Fruit fly (Drosophila melanogaster): Measurements from ENCODE around the gene CG14443.

CG14443 gene

DNA sequence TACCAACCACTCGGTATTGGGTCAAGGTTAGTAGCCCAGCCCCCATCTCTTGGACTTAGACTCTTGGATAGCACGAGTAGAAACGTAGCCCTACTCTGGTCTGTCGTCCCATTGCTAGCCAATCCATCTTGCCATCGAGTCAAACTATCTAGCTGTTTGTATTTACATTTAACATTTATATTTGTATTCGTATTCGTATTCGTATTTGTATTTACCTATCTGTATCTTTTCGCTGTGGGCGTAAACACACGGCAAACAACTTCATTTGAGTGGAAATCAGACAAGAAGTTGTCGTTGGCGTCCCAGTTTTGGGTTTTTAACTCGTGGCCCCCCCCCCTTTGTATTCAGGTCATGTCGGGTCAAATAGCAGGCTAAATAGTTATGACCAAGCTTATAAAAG, 19.5 kb upstream of the CG14443 start (continued):
- no peak for TF ChIP-seq tna (GFP tag; IDR thresholded peaks at IDR 0.05; ENCODE audit: partially characterized antibody)
- no peak for TF ChIP-seq H2.0 (GFP tag; IDR thresholded peaks at IDR 0.05)
- no peak for TF ChIP-seq CG16779 (GFP tag; IDR thresholded peaks at IDR 0.05)
- TF ChIP-seq CG4707 (GFP tag; optimal IDR thresholded peaks at IDR 0.05) = peak; percentile 53
- TF ChIP-seq Nf-YC (tag; optimal IDR thresholded peaks at IDR 0.05) = no peak
- no peak for TF ChIP-seq bbx (GFP tag; IDR thresholded peaks at IDR 0.05; ENCODE audit: partially characterized antibody)
- no peak for TF ChIP-seq CG10321 (GFP tag; IDR thresholded peaks at IDR 0.05)
- TF ChIP-seq hb (GFP tag; IDR thresholded peaks at IDR 0.05; ENCODE audit: partially characterized antibody) = no peak
- no peak for TF ChIP-seq CG7745 (tag; optimal IDR thresholded peaks at IDR 0.05)
- TF ChIP-seq yki (optimal IDR thresholded peaks at IDR 0.05) = no peak
- TF ChIP-seq CG11723 (GFP tag; optimal IDR thresholded peaks at IDR 0.05) = no peak
- no peak for TF ChIP-seq D19A (tag; optimal IDR thresholded peaks at IDR 0.05)
- TF ChIP-seq Vsx1 (GFP tag; optimal IDR thresholded peaks at IDR 0.05) = peak; percentile 57
- TF ChIP-seq lab (GFP tag; optimal IDR thresholded peaks at IDR 0.05) = peak; percentile 75
- no peak for TF ChIP-seq Eip74EF (GFP tag; optimal IDR thresholded peaks at IDR 0.05)
- TF ChIP-seq CG14667 (GFP tag; IDR thresholded peaks at IDR 0.05) = no peak
- no peak for TF ChIP-seq cad (GFP tag; optimal IDR thresholded peaks at IDR 0.05)
- no peak for TF ChIP-seq Dll (GFP tag; IDR thresholded peaks at IDR 0.05; ENCODE audit: partially characterized antibody)
- peak; percentile 10 for TF ChIP-seq Sox102F (GFP tag; optimal IDR thresholded peaks at IDR 0.05)
- peak; percentile 73 for TF ChIP-seq ATbp (GFP tag; optimal IDR thresholded peaks at IDR 0.05)
- no peak for TF ChIP-seq ato (GFP tag; IDR thresholded peaks at IDR 0.05; ENCODE audit: partially characterized antibody)
- no peak for TF ChIP-seq Aef1 (GFP tag; IDR thresholded peaks at IDR 0.05)
- TF ChIP-seq CG16813 (GFP tag; IDR thresholded peaks at IDR 0.05; ENCODE audit: partially characterized antibody) = no peak
- no peak for TF ChIP-seq dan (GFP tag; IDR thresholded peaks at IDR 0.05)
- TF ChIP-seq rib (GFP tag; IDR thresholded peaks at IDR 0.05) = no peak
- no peak for TF ChIP-seq fd96Cb (tag; optimal IDR thresholded peaks at IDR 0.05)
- peak; percentile 50 for TF ChIP-seq PHDP (tag; optimal IDR thresholded peaks at IDR 0.05)
- peak; percentile 55 for TF ChIP-seq CG15011 (GFP tag; optimal IDR thresholded peaks at IDR 0.05)
- no peak for TF ChIP-seq h (optimal IDR thresholded peaks at IDR 0.05)
- peak; percentile 39; the same call in 1 of the 2 replicates for TF ChIP-seq CG14014 (GFP tag; IDR thresholded peaks at IDR 0.05)
- TF ChIP-seq zfh2 (GFP tag; optimal IDR thresholded peaks at IDR 0.05) = no peak
- TF ChIP-seq CG33557 (GFP tag; optimal IDR thresholded peaks at IDR 0.05) = peak; percentile 51
- TF ChIP-seq CG6791 (GFP tag; IDR thresholded peaks at IDR 0.05; ENCODE audit: partially characterized antibody) = no peak
- no peak for TF ChIP-seq trh (GFP tag; optimal IDR thresholded peaks at IDR 0.05)
- no peak for TF ChIP-seq CG8944 (GFP tag; optimal IDR thresholded peaks at IDR 0.05)
- no peak for TF ChIP-seq CG11085 (GFP tag; IDR thresholded peaks at IDR 0.05)
- no peak for TF ChIP-seq pb (GFP tag; optimal IDR thresholded peaks at IDR 0.05)
- no peak for TF ChIP-seq Lpt (GFP tag; optimal IDR thresholded peaks at IDR 0.05)
- no peak for TF ChIP-seq eve (GFP tag; optimal IDR thresholded peaks at IDR 0.05)
- TF ChIP-seq CG10979 (tag; optimal IDR thresholded peaks at IDR 0.05) = peak; percentile 7
- TF ChIP-seq CG10267 (tag; optimal IDR thresholded peaks at IDR 0.05) = no peak
- TF ChIP-seq CG13123 (GFP tag; optimal IDR thresholded peaks at IDR 0.05) = no peak
- no peak for TF ChIP-seq CG10959 (GFP tag; IDR thresholded peaks at IDR 0.05)
- no peak for TF ChIP-seq Dp (GFP tag; optimal IDR thresholded peaks at IDR 0.05)
- peak; percentile 4 for TF ChIP-seq CG14965 (GFP tag; optimal IDR thresholded peaks at IDR 0.05; ENCODE audit: borderline replicate concordance)
- TF ChIP-seq HLH3B (GFP tag; IDR thresholded peaks at IDR 0.05) = no peak; the same call in 1 of the 2 replicates
- TF ChIP-seq Dek (tag; optimal IDR thresholded peaks at IDR 0.05) = no peak
- no peak for TF ChIP-seq mld (GFP tag; IDR thresholded peaks at IDR 0.05; ENCODE audit: partially characterized antibody)
- TF ChIP-seq B-H1 (GFP tag; IDR thresholded peaks at IDR 0.05) = no peak; the same call in 2 of the 3 replicates
- no peak for TF ChIP-seq usp (GFP tag; optimal IDR thresholded peaks at IDR 0.05)
- peak; percentile 49 for TF ChIP-seq CG18619 (GFP tag; optimal IDR thresholded peaks at IDR 0.05)

Measured in whole organism, embryonic.